Fruit fly (Drosophila melanogaster) whole organism, pupa: ENCODE data around the gene bcn92.

Source experiments
- CG12605 ChIP-seq: fragments of 200-800 bp; sonication (Bioruptor generic); IDR thresholded peaks from 2 replicates; pipeline ENCODE4 v1.3.6; 2022; ENCODE audit warnings: missing biosample characterization, missing genetic modification characterization
- CG13204 ChIP-seq: fragments of 200-800 bp; sonication (Bioruptor generic); optimal IDR thresholded peaks from 2 replicates; lab custom pipeline; 2018; ENCODE audit warnings: missing biosample characterization, mild to moderate bottlenecking, missing genetic modification characterization, moderate library complexity
- CG15710 ChIP-seq: fragments of 200-800 bp; sonication (Bioruptor generic); optimal IDR thresholded peaks from 2 replicates; lab custom pipeline; 2018; ENCODE audit warnings: missing biosample characterization, mild to moderate bottlenecking, missing genetic modification characterization, moderate library complexity
- CG32121 ChIP-seq: fragments of 200-800 bp; sonication (Bioruptor generic); IDR thresholded peaks from 2 replicates; pipeline ENCODE4 v1.3.6; 2022; ENCODE audit warnings: missing biosample characterization, missing genetic modification characterization
- CG8159 ChIP-seq: fragments of 200-800 bp; sonication (Bioruptor generic); optimal IDR thresholded peaks from 3 replicates; lab custom pipeline; 2018; ENCODE audit warnings: missing biosample characterization, mild to moderate bottlenecking, missing genetic modification characterization, moderate library complexity
- Pif1A ChIP-seq: fragments of 200-800 bp; sonication (Bioruptor generic); optimal IDR thresholded peaks from 3 replicates; lab custom pipeline; 2016; ENCODE audit warnings: missing biosample characterization, missing genetic modification characterization
- fd96Ca ChIP-seq: fragments of 200-800 bp; sonication (Bioruptor generic); IDR thresholded peaks from 3 replicates; pipeline ENCODE4 v1.3.6; 2022; ENCODE audit warnings: missing biosample characterization, missing genetic modification characterization
- rn ChIP-seq: fragments of 200-800 bp; sonication (Bioruptor generic); IDR thresholded peaks from 2 replicates; pipeline ENCODE4 v1.3.6; 2022; ENCODE audit warnings: missing biosample characterization, missing genetic modification characterization

- TF ChIP-seq fd96Ca (GFP tag; lab: Robert Waterston, UW), result peak; percentile 51; the same call in 1 of the 3 replicates
- 0 out of 2 replicates have a peak, but pooled peaks have one; percentile 35 for TF ChIP-seq rn (GFP tag; lab: Robert Waterston, UW)
- TF ChIP-seq CG12605 (GFP tag; lab: Robert Waterston, UW), result no peak
- TF ChIP-seq Pif1A (GFP tag; lab: Kevin White, UChicago), result peak; percentile 72
- peak; percentile 80 for TF ChIP-seq CG32121 (GFP tag; lab: Robert Waterston, UW)
- TF ChIP-seq CG13204, result peak; percentile 34
- TF ChIP-seq CG15710 (tag; lab: Kevin White, UChicago), result peak; percentile 68
- TF ChIP-seq CG8159 (tag; lab: Kevin White, UChicago), result peak; percentile 71
These were observed 27.5 kb downstream of the bcn92 start for dm6 chrX:2121716-2122601.
